Fruit fly (Drosophila melanogaster) whole organism, pupa: ENCODE results near the gene CG3698.

Experiments
- CG14655 ChIP-seq: fragments of 200-800 bp; sonication (Bioruptor generic); optimal IDR thresholded peaks from 3 replicates; lab custom pipeline; 2017; ENCODE audit warnings: mild to moderate bottlenecking, missing biosample characterization, missing genetic modification reagents, missing genetic modification characterization
- CG17806 ChIP-seq: fragments of 200-800 bp; sonication (Bioruptor generic); optimal IDR thresholded peaks from 2 replicates; lab custom pipeline; 2018; ENCODE audit warnings: missing biosample characterization, mild to moderate bottlenecking, missing genetic modification characterization, moderate library complexity
- CG32121 ChIP-seq: fragments of 200-800 bp; sonication (Bioruptor generic); IDR thresholded peaks from 2 replicates; pipeline ENCODE4 v1.3.6; 2022; ENCODE audit warnings: missing biosample characterization, missing genetic modification characterization
- CG8159 ChIP-seq: fragments of 200-800 bp; sonication (Bioruptor generic); optimal IDR thresholded peaks from 3 replicates; lab custom pipeline; 2018; ENCODE audit warnings: missing biosample characterization, mild to moderate bottlenecking, missing genetic modification characterization, moderate library complexity
- Pif1B ChIP-seq: fragments of 200-800 bp; sonication (Bioruptor generic); optimal IDR thresholded peaks from 3 replicates; lab custom pipeline; 2016; ENCODE audit warnings: missing biosample characterization, missing genetic modification characterization
- Snoo ChIP-seq: fragments of 200-800 bp; sonication (Bioruptor generic); optimal IDR thresholded peaks from 3 replicates; lab custom pipeline; 2017; ENCODE audit warnings: missing biosample characterization, mild to moderate bottlenecking, missing genetic modification characterization, inconsistent platforms
- fd96Ca ChIP-seq: fragments of 200-800 bp; sonication (Bioruptor generic); IDR thresholded peaks from 3 replicates; pipeline ENCODE4 v1.3.6; 2022; ENCODE audit warnings: missing biosample characterization, missing genetic modification characterization

dm6 chr3L:20797379-20797778 is 796 bp downstream of the CG3698 start:
- TF ChIP-seq CG17806 (tag; lab: Kevin White, UChicago), result no peak
- no peak for TF ChIP-seq fd96Ca (GFP tag; lab: Robert Waterston, UW)
- TF ChIP-seq CG8159 (tag; lab: Kevin White, UChicago), result no peak
- TF ChIP-seq CG14655 (GFP tag; lab: Kevin White, UChicago), result no peak
- no peak for TF ChIP-seq CG32121 (GFP tag; lab: Robert Waterston, UW)
- no peak for TF ChIP-seq Snoo
- no peak for TF ChIP-seq Pif1B (GFP tag; lab: Kevin White, UChicago)
